Fruit fly (Drosophila melanogaster) whole organism, embryonic: Measurements from ENCODE around the gene ash1.

Source experiments
- Antp ChIP-seq: fragments of 200-800 bp; sonication (Bioruptor generic); optimal IDR thresholded peaks from 3 replicates; lab custom pipeline; 2016; ENCODE audit warnings: missing biosample characterization, missing genetic modification characterization
- Atf3 ChIP-seq: fragments of 200-800 bp; sonication (Bioruptor generic); optimal IDR thresholded peaks from 3 replicates; lab custom pipeline; 2016; ENCODE audit warnings: missing biosample characterization, missing genetic modification characterization
- Bgb ChIP-seq: fragments of 200-800 bp; sonication (Bioruptor generic); IDR thresholded peaks from 2 replicates; pipeline ENCODE4 v1.3.6; 2022; ENCODE audit warnings: missing biosample characterization, missing genetic modification characterization; ENCODE audit not compliant: partially characterized antibody
- CG10147 ChIP-seq: fragments of 200-800 bp; sonication (Bioruptor generic); optimal IDR thresholded peaks from 2 replicates; lab custom pipeline; 2019; ENCODE audit warnings: missing biosample characterization, mild to moderate bottlenecking, missing genetic modification characterization, moderate library complexity
- CG12219 ChIP-seq: fragments of 200-800 bp; sonication (Bioruptor generic); optimal IDR thresholded peaks from 3 replicates; lab custom pipeline; 2018; ENCODE audit warnings: missing biosample characterization, mild to moderate bottlenecking, missing genetic modification characterization
- CG1233 ChIP-seq: fragments of 200-800 bp; sonication (Bioruptor generic); optimal IDR thresholded peaks from 4 replicates; lab custom pipeline; 2018; ENCODE audit warnings: missing biosample characterization, mild to moderate bottlenecking, missing genetic modification characterization
- CG13123 ChIP-seq: fragments of 200-800 bp; sonication (Bioruptor generic); optimal IDR thresholded peaks from 2 replicates; lab custom pipeline; 2016; ENCODE audit warnings: missing biosample characterization, missing genetic modification characterization
- CG13624 ChIP-seq: fragments of 200-800 bp; sonication (Bioruptor generic); optimal IDR thresholded peaks from 2 replicates; lab custom pipeline; 2016; ENCODE audit warnings: missing biosample characterization, missing genetic modification characterization
- CG14860 ChIP-seq: fragments of 200-800 bp; sonication (Bioruptor generic); IDR thresholded peaks from 3 replicates; pipeline ENCODE4 v1.3.6; 2022; ENCODE audit warnings: missing biosample characterization, missing genetic modification characterization; ENCODE audit not compliant: partially characterized antibody
- CG15269 ChIP-seq: fragments of 200-800 bp; sonication (Bioruptor generic); optimal IDR thresholded peaks from 2 replicates; lab custom pipeline; 2018; ENCODE audit warnings: missing biosample characterization, mild to moderate bottlenecking, missing genetic modification characterization, moderate library complexity
- CG17359 ChIP-seq: fragments of 200-800 bp; sonication (Bioruptor generic); optimal IDR thresholded peaks from 3 replicates; lab custom pipeline; 2018; ENCODE audit warnings: missing biosample characterization, mild to moderate bottlenecking, missing genetic modification characterization, moderate library complexity
- CG17361 ChIP-seq: fragments of 200-800 bp; sonication (Bioruptor generic); IDR thresholded peaks from 3 replicates; pipeline ENCODE4 v1.3.6; 2022; ENCODE audit warnings: missing biosample characterization, missing genetic modification characterization
- CG17568 ChIP-seq: fragments of 200-800 bp; sonication (Bioruptor generic); optimal IDR thresholded peaks from 2 replicates; lab custom pipeline; 2018; ENCODE audit warnings: missing biosample characterization, mild to moderate bottlenecking, missing genetic modification characterization, moderate library complexity
- CG2120 ChIP-seq: fragments of 200-800 bp; sonication (Bioruptor generic); optimal IDR thresholded peaks from 3 replicates; lab custom pipeline; 2016; ENCODE audit warnings: missing biosample characterization, missing genetic modification characterization
- CG2678 ChIP-seq: fragments of 200-800 bp; sonication (Bioruptor generic); optimal IDR thresholded peaks from 3 replicates; lab custom pipeline; 2019; ENCODE audit warnings: missing biosample characterization, mild to moderate bottlenecking, missing genetic modification characterization, moderate library complexity
- CG42726 ChIP-seq: fragments of 200-800 bp; sonication (Bioruptor generic); IDR thresholded peaks from 2 replicates; pipeline ENCODE4 v1.3.6; 2022; ENCODE audit warnings: missing biosample characterization, missing genetic modification characterization; ENCODE audit not compliant: partially characterized antibody
- CG4360 ChIP-seq: fragments of 200-800 bp; sonication (Bioruptor generic); IDR thresholded peaks from 2 replicates; pipeline ENCODE4 v1.3.6; 2022; ENCODE audit warnings: missing biosample characterization, missing genetic modification characterization
- CG4617 ChIP-seq: fragments of 200-800 bp; sonication (Bioruptor generic); optimal IDR thresholded peaks from 3 replicates; lab custom pipeline; 2016; ENCODE audit warnings: missing biosample characterization, missing genetic modification characterization, borderline replicate concordance
- CG6683 ChIP-seq: fragments of 200-800 bp; sonication (Bioruptor generic); optimal IDR thresholded peaks from 2 replicates; lab custom pipeline; 2017; ENCODE audit warnings: missing biosample characterization, mild to moderate bottlenecking, missing genetic modification characterization, missing genetic modification reagents
- CG6791 ChIP-seq: fragments of 200-800 bp; sonication (Bioruptor generic); IDR thresholded peaks from 3 replicates; pipeline ENCODE4 v1.3.6; 2022; ENCODE audit warnings: missing biosample characterization, missing genetic modification characterization; ENCODE audit not compliant: partially characterized antibody
- CG7271 ChIP-seq: fragments of 200-800 bp; sonication (Bioruptor generic); optimal IDR thresholded peaks from 2 replicates; lab custom pipeline; 2018; ENCODE audit warnings: missing biosample characterization, mild to moderate bottlenecking, missing genetic modification characterization, moderate library complexity
- CG7839 ChIP-seq: fragments of 200-800 bp; sonication (Bioruptor generic); optimal IDR thresholded peaks from 3 replicates; lab custom pipeline; 2018; ENCODE audit warnings: missing biosample characterization, mild to moderate bottlenecking, missing genetic modification characterization, moderate library complexity
- CG8924 ChIP-seq: fragments of 200-800 bp; optimal IDR thresholded peaks from 3 replicates; lab custom pipeline; 2019; ENCODE audit warnings: missing biosample characterization, mild to moderate bottlenecking, missing genetic modification characterization, moderate library complexity
- Chrac-16 ChIP-seq: fragments of 200-800 bp; sonication (Bioruptor generic); optimal IDR thresholded peaks from 3 replicates; lab custom pipeline; 2016; ENCODE audit warnings: missing biosample characterization, missing genetic modification characterization
- CoRest ChIP-seq: fragments of 200-800 bp; sonication (Bioruptor generic); optimal IDR thresholded peaks from 3 replicates; lab custom pipeline; 2018; ENCODE audit warnings: missing biosample characterization, mild to moderate bottlenecking, missing genetic modification characterization, moderate library complexity
- Gug ChIP-seq: fragments of 200-800 bp; sonication (Bioruptor generic); IDR thresholded peaks from 4 replicates; pipeline ENCODE4 v1.3.6; 2022; ENCODE audit warnings: missing biosample characterization, missing genetic modification characterization
- HmgZ ChIP-seq: fragments of 200-800 bp; sonication (Bioruptor generic); optimal IDR thresholded peaks from 2 replicates; lab custom pipeline; 2018; ENCODE audit warnings: missing biosample characterization, mild to moderate bottlenecking, missing genetic modification characterization
- Hr78 ChIP-seq, 2 experiments: fragments of 200-800 bp in 1 of 2; fragments of >200 bp in 1 of 2; sonication (Bioruptor generic) in 1 of 2; optimal IDR thresholded peaks; 2 replicates each; lab custom pipeline; 2017 to 2019; ENCODE audit warnings: missing biosample characterization in 2 of 2, missing genetic modification characterization in 2 of 2, mild to moderate bottlenecking in 1 of 2, moderate library complexity in 1 of 2
- Lim3 ChIP-seq: fragments of 200-800 bp; sonication (Bioruptor generic); IDR thresholded peaks from 2 replicates; pipeline ENCODE4 v1.3.6; 2022; ENCODE audit warnings: missing biosample characterization, missing genetic modification characterization
- Max ChIP-seq: fragments of 200-800 bp; sonication (Bioruptor generic); optimal IDR thresholded peaks from 2 replicates; lab custom pipeline; 2016; ENCODE audit warnings: missing biosample characterization, mild to moderate bottlenecking, missing genetic modification characterization
- Med ChIP-seq: fragments of 200-800 bp; sonication (Bioruptor generic); peaks from one replicate; lab custom pipeline; 2016; ENCODE audit warnings: missing biosample characterization, missing genetic modification characterization, mild to moderate bottlenecking, inconsistent platforms, moderate library complexity
- Poxn ChIP-seq: fragments of 200-800 bp; sonication (Bioruptor generic); IDR thresholded peaks from 2 replicates; pipeline ENCODE4 v1.3.6; 2022; ENCODE audit warnings: missing biosample characterization, missing genetic modification characterization
- YL-1 ChIP-seq: fragments of 200-800 bp; sonication (Bioruptor generic); optimal IDR thresholded peaks from 3 replicates; lab custom pipeline; 2017; ENCODE audit warnings: missing biosample characterization, mild to moderate bottlenecking, missing genetic modification characterization
- al ChIP-seq: fragments of 200-800 bp; sonication (Bioruptor generic); IDR thresholded peaks from 2 replicates; pipeline ENCODE4 v1.3.6; 2022; ENCODE audit warnings: missing biosample characterization, missing genetic modification characterization
- ara ChIP-seq: fragments of 200-800 bp; sonication (Bioruptor generic); IDR thresholded peaks from 2 replicates; pipeline ENCODE4 v1.3.6; 2022; ENCODE audit warnings: missing biosample characterization, missing genetic modification characterization
- croc ChIP-seq: fragments of 200-800 bp; sonication (Bioruptor generic); conservative IDR thresholded peaks from 3 replicates; pipeline ENCODE4 v1.3.6; 2022; ENCODE audit warnings: missing biosample characterization, missing genetic modification characterization
- crol ChIP-seq: fragments of 200-800 bp; sonication (Bioruptor generic); IDR thresholded peaks from 2 replicates; pipeline ENCODE4 v1.3.6; 2022; ENCODE audit warnings: missing biosample characterization, missing genetic modification characterization
- ftz-f1 ChIP-seq: fragments of 200-800 bp; sonication (Bioruptor generic); optimal IDR thresholded peaks from 2 replicates; lab custom pipeline; 2016; ENCODE audit warnings: missing biosample characterization, missing genetic modification characterization
- grn ChIP-seq: fragments of 200-800 bp; sonication (Bioruptor generic); optimal IDR thresholded peaks from 3 replicates; lab custom pipeline; 2017; ENCODE audit warnings: missing biosample characterization, missing genetic modification characterization
- gsb ChIP-seq: fragments of 200-800 bp; sonication (Bioruptor generic); IDR thresholded peaks from 2 replicates; pipeline ENCODE4 v1.3.6; 2022; ENCODE audit warnings: missing biosample characterization, missing genetic modification characterization
- hth ChIP-seq: fragments of >200 bp; optimal IDR thresholded peaks from 2 replicates; lab custom pipeline; 2017; ENCODE audit warnings: inconsistent platforms
- kay ChIP-seq: fragments of 200-800 bp; sonication (Bioruptor generic); optimal IDR thresholded peaks from 2 replicates; lab custom pipeline; 2016; ENCODE audit warnings: missing biosample characterization, missing genetic modification characterization
- lab ChIP-seq: fragments of 200-800 bp; sonication (Bioruptor generic); optimal IDR thresholded peaks from 3 replicates; lab custom pipeline; 2017; ENCODE audit warnings: missing biosample characterization, missing genetic modification characterization, mild to moderate bottlenecking, moderate library complexity, missing genetic modification reagents
- luna ChIP-seq: fragments of 200-800 bp; sonication (Bioruptor generic); optimal IDR thresholded peaks from 2 replicates; lab custom pipeline; 2016; ENCODE audit warnings: missing biosample characterization, missing genetic modification characterization
- nau ChIP-seq: fragments of 200-800 bp; sonication (Bioruptor generic); optimal IDR thresholded peaks from 3 replicates; lab custom pipeline; 2017; ENCODE audit warnings: missing biosample characterization, mild to moderate bottlenecking, missing genetic modification characterization, missing genetic modification reagents
- nerfin-1 ChIP-seq: fragments of 200-800 bp; sonication (Bioruptor generic); optimal IDR thresholded peaks from 3 replicates; lab custom pipeline; 2019; ENCODE audit warnings: missing biosample characterization, mild to moderate bottlenecking, missing genetic modification characterization, moderate library complexity
- nom ChIP-seq: fragments of 200-800 bp; sonication (Bioruptor generic); optimal IDR thresholded peaks from 2 replicates; lab custom pipeline; 2017; ENCODE audit warnings: missing biosample characterization, missing genetic modification characterization, mild to moderate bottlenecking, moderate library complexity, missing genetic modification reagents
- tin ChIP-seq: fragments of 200-800 bp; sonication (Bioruptor generic); optimal IDR thresholded peaks from 3 replicates; lab custom pipeline; 2016; ENCODE audit warnings: missing biosample characterization, missing genetic modification characterization
- vfl ChIP-seq: fragments of 200-800 bp; sonication (Bioruptor generic); optimal IDR thresholded peaks from 2 replicates; lab custom pipeline; 2016; ENCODE audit warnings: missing biosample characterization, missing genetic modification characterization
- wek ChIP-seq: fragments of 200-800 bp; sonication (Bioruptor generic); optimal IDR thresholded peaks from 3 replicates; lab custom pipeline; 2018; ENCODE audit warnings: missing biosample characterization, mild to moderate bottlenecking, missing genetic modification characterization, moderate library complexity

ash1 gene

DNA sequence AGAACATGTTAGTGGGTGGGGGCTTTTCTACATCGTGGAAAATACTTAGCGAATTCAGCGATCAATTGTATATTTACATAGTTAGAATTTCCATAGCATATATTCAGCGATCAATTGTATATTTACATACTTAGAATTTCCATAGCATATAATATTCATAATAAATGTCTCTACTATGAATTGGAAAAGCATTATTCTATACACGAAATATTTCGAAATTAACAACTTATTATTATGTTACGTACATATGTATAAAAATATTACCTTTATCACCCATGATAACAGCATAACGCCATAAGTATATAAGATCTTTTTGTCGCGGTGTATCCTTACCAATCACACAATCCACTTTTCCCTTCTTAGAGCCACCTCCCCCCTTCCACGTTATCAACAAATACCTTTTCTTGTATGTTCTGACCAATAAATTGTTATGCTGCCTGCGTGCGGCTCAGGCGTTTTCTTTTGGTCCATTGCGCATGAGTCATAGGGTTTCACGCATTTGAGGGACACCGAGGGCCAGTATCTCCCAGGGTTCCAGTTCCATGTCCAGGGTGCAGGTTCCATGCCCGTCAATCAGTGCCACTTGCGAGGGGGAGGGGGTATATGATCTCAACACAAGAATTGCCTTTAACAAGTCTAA, 38.4 kb upstream of the ash1 start (continued):
- peak; percentile 48 for TF ChIP-seq Chrac-16 (GFP tag; lab: Kevin White, UChicago)
- no peak for TF ChIP-seq CG42726
- TF ChIP-seq vfl, result no peak
- TF ChIP-seq CG7839 (tag; lab: Kevin White, UChicago), result peak; percentile 62
- TF ChIP-seq CG4360 (GFP tag; lab: Robert Waterston, UW), result no peak
- peak; percentile 35 for TF ChIP-seq grn (GFP tag; lab: Kevin White, UChicago)
- TF ChIP-seq nerfin-1 (tag; lab: Kevin White, UChicago), result peak; percentile 49
- no peak for TF ChIP-seq CG4617 (GFP tag; lab: Kevin White, UChicago)
- no peak for TF ChIP-seq al (GFP tag; lab: Robert Waterston, UW)
- no peak for TF ChIP-seq CG17359 (tag; lab: Kevin White, UChicago)
- no peak for TF ChIP-seq CG13123 (GFP tag; lab: Kevin White, UChicago)
- peak; percentile 77 for TF ChIP-seq CoRest (tag; lab: Kevin White, UChicago)
- TF ChIP-seq gsb (GFP tag; lab: Robert Waterston, UW), result no peak
- TF ChIP-seq lab (GFP tag; lab: Kevin White, UChicago), result no peak
- TF ChIP-seq CG17568, result no peak
- TF ChIP-seq Bgb (GFP tag; lab: Robert Waterston, UW), result no peak
- TF ChIP-seq CG8924, result peak; percentile 80
- peak; percentile 18 for TF ChIP-seq tin (GFP tag; lab: Kevin White, UChicago)
- TF ChIP-seq YL-1 (GFP tag; lab: Kevin White, UChicago), result no peak
- peak; percentile 27; the same call in 1 of the 2 replicates for TF ChIP-seq crol (GFP tag; lab: Robert Waterston, UW)
- TF ChIP-seq CG13624 (GFP tag; lab: Kevin White, UChicago), result no peak
- no peak for TF ChIP-seq Antp (GFP tag; lab: Kevin White, UChicago)
- no peak for TF ChIP-seq Atf3 (GFP tag; lab: Kevin White, UChicago)
- TF ChIP-seq Med, result peak; percentile 15
- TF ChIP-seq CG6683 (GFP tag; lab: Kevin White, UChicago), result no peak
- TF ChIP-seq CG1233 (GFP tag; lab: Kevin White, UChicago), result peak; percentile 43
- peak; percentile 52; the same call in 2 of the 3 replicates for TF ChIP-seq croc (GFP tag; lab: Robert Waterston, UW)
- TF ChIP-seq Gug (GFP tag; lab: Robert Waterston, UW), result no peak
- no peak for TF ChIP-seq CG7271 (tag; lab: Kevin White, UChicago)
- peak; percentile 87; the same call in 2 of the 3 replicates for TF ChIP-seq CG17361 (GFP tag; lab: Robert Waterston, UW)
- no peak for TF ChIP-seq CG6791 (GFP tag; lab: Robert Waterston, UW)
- TF ChIP-seq ftz-f1 (GFP tag; lab: Kevin White, UChicago), result no peak
- TF ChIP-seq CG2120, result no peak
- TF ChIP-seq hth (lab: Kevin White, UChicago), result no peak
- TF ChIP-seq CG2678, result no peak
- TF ChIP-seq CG10147 (GFP tag; lab: Kevin White, UChicago), result no peak
- peak; percentile 34 for TF ChIP-seq kay
- TF ChIP-seq CG12219, result no peak
- TF ChIP-seq HmgZ (tag; lab: Kevin White, UChicago), result no peak
- no peak for TF ChIP-seq CG15269
- no peak for TF ChIP-seq Poxn (GFP tag; lab: Robert Waterston, UW)
- no peak for TF ChIP-seq luna
- no peak for TF ChIP-seq ara
- no peak for TF ChIP-seq nom (GFP tag; lab: Kevin White, UChicago)
- no peak for TF ChIP-seq Hr78 (GFP tag; optimal IDR thresholded peaks at IDR 0.05; lab: Kevin White, UChicago)
- TF ChIP-seq Lim3 (GFP tag; lab: Robert Waterston, UW), result no peak
- no peak for TF ChIP-seq wek (GFP tag; lab: Kevin White, UChicago)
- no peak for TF ChIP-seq CG14860 (GFP tag; lab: Robert Waterston, UW)
- peak; percentile 51 for TF ChIP-seq Max
- TF ChIP-seq nau (GFP tag; lab: Kevin White, UChicago), result no peak
